Fruit fly (Drosophila melanogaster): Measurements from ENCODE around the gene GCS1.

The GCS1 gene

dm6 chrX:11393003-11393620 is 45.3 kb upstream of the GCS1 start (continued):
- TF ChIP-seq Med (GFP tag) (peak; percentile 69), CG14710 (tag; optimal IDR thresholded peaks at IDR 0.05) (no peak), vvl (GFP tag; IDR thresholded peaks at IDR 0.05) (0 out of 2 replicates have a peak, but pooled peaks have one; percentile 43), CG11398 (GFP tag; optimal IDR thresholded peaks at IDR 0.05) (no peak), CG8478 (optimal IDR thresholded peaks at IDR 0.05) (no peak), dmrt11E (tag; optimal IDR thresholded peaks at IDR 0.05) (no peak), PHDP (tag; optimal IDR thresholded peaks at IDR 0.05) (no peak), cas (GFP tag; IDR thresholded peaks at IDR 0.05) (no peak), sqz (GFP tag; optimal IDR thresholded peaks at IDR 0.05) (peak; percentile 90), CG4820 (GFP tag; optimal IDR thresholded peaks at IDR 0.05) (no peak), croc (GFP tag; conservative IDR thresholded peaks at IDR 0.05) (no peak), gem (tag; optimal IDR thresholded peaks at IDR 0.05) (peak; percentile 49), hth (optimal IDR thresholded peaks at IDR 0.05) (no peak), crp (GFP tag; optimal IDR thresholded peaks at IDR 0.05) (no peak), tap (tag; optimal IDR thresholded peaks at IDR 0.05) (no peak), kni (GFP tag; optimal IDR thresholded peaks at IDR 0.05) (no peak), CG32532 (GFP tag; IDR thresholded peaks at IDR 0.05) (no peak), CG3847 (GFP tag; IDR thresholded peaks at IDR 0.05) (no peak), Xrp1 (GFP tag; IDR thresholded peaks at IDR 0.05) (peak; percentile 25; the same call in 1 of the 2 replicates), Ada2b (GFP tag; IDR thresholded peaks at IDR 0.05) (peak; percentile 44; the same call in 1 of the 2 replicates), CG2712 (tag; optimal IDR thresholded peaks at IDR 0.05) (no peak), Hsf (GFP tag; optimal IDR thresholded peaks at IDR 0.05) (peak; percentile 8), CG18619 (GFP tag; optimal IDR thresholded peaks at IDR 0.05) (no peak), ara (GFP tag; IDR thresholded peaks at IDR 0.05) (no peak), E2f2 (GFP tag; IDR thresholded peaks at IDR 0.05) (no peak), Ptx1 (GFP tag; IDR thresholded peaks at IDR 0.05) (0 out of 2 replicates have a peak, but pooled peaks have one; percentile 29), CG9609 (GFP tag; optimal IDR thresholded peaks at IDR 0.05) (no peak), HLH3B (GFP tag; IDR thresholded peaks at IDR 0.05) (no peak), schlank (tag; optimal IDR thresholded peaks at IDR 0.05) (no peak), CG1832 (GFP tag; optimal IDR thresholded peaks at IDR 0.05) (no peak), Nf-YA (GFP tag; IDR thresholded peaks at IDR 0.05) (no peak), Oaz (GFP tag; IDR thresholded peaks at IDR 0.05) (no peak), emc (GFP tag; optimal IDR thresholded peaks at IDR 0.05) (no peak), Hr3 (GFP tag; optimal IDR thresholded peaks at IDR 0.05) (no peak), Mrtf (GFP tag; IDR thresholded peaks at IDR 0.05) (no peak), mam (GFP tag; optimal IDR thresholded peaks at IDR 0.05) (no peak), CG8359 (GFP tag; optimal IDR thresholded peaks at IDR 0.05; ENCODE audit: borderline replicate concordance) (no peak), CG15269 (tag; optimal IDR thresholded peaks at IDR 0.05) (peak; percentile 41), dysf (GFP tag; IDR thresholded peaks at IDR 0.05) (0 out of 3 replicates have a peak, but pooled peaks have one; percentile 31), gfzf (GFP tag; optimal IDR thresholded peaks at IDR 0.05) (no peak), wdn (GFP tag; IDR thresholded peaks at IDR 0.05) (no peak), CG34376 (GFP tag; optimal IDR thresholded peaks at IDR 0.05) (no peak), bowl (GFP tag; IDR thresholded peaks at IDR 0.05) (no peak), CG1602 (GFP tag; optimal IDR thresholded peaks at IDR 0.05) (no peak), ERR (GFP tag; optimal IDR thresholded peaks at IDR 0.05) (no peak), nom (GFP tag; optimal IDR thresholded peaks at IDR 0.05) (no peak), danr (GFP tag; IDR thresholded peaks at IDR 0.05) (no peak), HLH4C (GFP tag; IDR thresholded peaks at IDR 0.05; ENCODE audit: partially characterized antibody) (no peak), row (GFP tag; IDR thresholded peaks at IDR 0.05) (peak; percentile 80), CG7839 (tag; optimal IDR thresholded peaks at IDR 0.05) (no peak), Vsx1 (GFP tag; optimal IDR thresholded peaks at IDR 0.05) (no peak)
